Fruit fly (Drosophila melanogaster) whole organism, prepupa: ENCODE measurements around the gene CG14190.

Experiments
- CG10631 ChIP-seq: fragments of 200-800 bp; sonication (Bioruptor generic); optimal IDR thresholded peaks from 2 replicates; lab custom pipeline; 2016; ENCODE audit warnings: missing biosample characterization, missing genetic modification characterization
- CG10669 ChIP-seq: fragments of 200-800 bp; sonication (Bioruptor generic); optimal IDR thresholded peaks from 3 replicates; lab custom pipeline; 2018; ENCODE audit warnings: missing biosample characterization, mild to moderate bottlenecking, missing genetic modification characterization, moderate library complexity
- CG15336 ChIP-seq: fragments of 200-800 bp; sonication (Bioruptor generic); IDR thresholded peaks from 2 replicates; pipeline ENCODE4 v1.3.6; 2022; ENCODE audit warnings: missing biosample characterization, missing genetic modification characterization
- CG16779 ChIP-seq: fragments of 200-800 bp; sonication (Bioruptor generic); optimal IDR thresholded peaks from 3 replicates; lab custom pipeline; 2017; ENCODE audit warnings: missing biosample characterization, mild to moderate bottlenecking, missing genetic modification characterization
- CG3032 ChIP-seq: fragments of 200-800 bp; optimal IDR thresholded peaks from 2 replicates; lab custom pipeline; 2019; ENCODE audit warnings: missing biosample characterization, mild to moderate bottlenecking, missing genetic modification characterization, moderate library complexity
- CG32006 ChIP-seq: fragments of 200-800 bp; sonication (Bioruptor generic); optimal IDR thresholded peaks from 3 replicates; lab custom pipeline; 2017; ENCODE audit warnings: missing biosample characterization, mild to moderate bottlenecking, missing genetic modification characterization
- CG3919 ChIP-seq: fragments of 200-800 bp; sonication (Bioruptor generic); optimal IDR thresholded peaks from 3 replicates; lab custom pipeline; 2016; ENCODE audit warnings: missing biosample characterization, missing genetic modification characterization
- CG4318 ChIP-seq: fragments of 200-800 bp; sonication (Bioruptor generic); optimal IDR thresholded peaks from 3 replicates; lab custom pipeline; 2017; ENCODE audit warnings: missing biosample characterization, mild to moderate bottlenecking, missing genetic modification characterization
- CG6276 ChIP-seq: fragments of 200-800 bp; sonication (Bioruptor generic); optimal IDR thresholded peaks from 2 replicates; lab custom pipeline; 2017; ENCODE audit warnings: missing biosample characterization, mild to moderate bottlenecking, missing genetic modification characterization
- CG6808 ChIP-seq: fragments of 200-800 bp; sonication (Bioruptor generic); optimal IDR thresholded peaks from 3 replicates; lab custom pipeline; 2017; ENCODE audit warnings: missing biosample characterization, missing genetic modification characterization, mild to moderate bottlenecking, moderate library complexity, missing genetic modification reagents
- CG6854 ChIP-seq: fragments of 200-800 bp; sonication (Bioruptor generic); optimal IDR thresholded peaks from 2 replicates; lab custom pipeline; 2017; ENCODE audit warnings: missing biosample characterization, mild to moderate bottlenecking, missing genetic modification characterization
- CG7368 ChIP-seq: fragments of 200-800 bp; sonication (Bioruptor generic); optimal IDR thresholded peaks from 3 replicates; lab custom pipeline; 2016; ENCODE audit warnings: missing biosample characterization, missing genetic modification characterization
- CG8119 ChIP-seq: fragments of 200-800 bp; sonication (Bioruptor generic); IDR thresholded peaks from 3 replicates; pipeline ENCODE4 v1.3.6; 2022; ENCODE audit warnings: missing biosample characterization, missing genetic modification characterization
- CG9139 ChIP-seq: fragments of 200-800 bp; sonication (Bioruptor generic); optimal IDR thresholded peaks from 3 replicates; lab custom pipeline; 2017; ENCODE audit warnings: missing biosample characterization, mild to moderate bottlenecking, missing genetic modification characterization
- Eip78C ChIP-seq: fragments of 200-800 bp; sonication (Bioruptor generic); peaks from one replicate; lab custom pipeline; 2016; ENCODE audit warnings: missing biosample characterization, missing genetic modification characterization
- Ets96B ChIP-seq: fragments of 200-800 bp; optimal IDR thresholded peaks from 2 replicates; lab custom pipeline; 2019; ENCODE audit warnings: missing biosample characterization, mild to moderate bottlenecking, missing genetic modification characterization, moderate library complexity
- Gug ChIP-seq: fragments of 200-800 bp; sonication (Bioruptor generic); IDR thresholded peaks from 2 replicates; pipeline ENCODE4 v1.3.6; 2022; ENCODE audit warnings: missing biosample characterization, missing genetic modification characterization
- Hr4 ChIP-seq: fragments of 200-800 bp; sonication (Bioruptor generic); optimal IDR thresholded peaks from 3 replicates; lab custom pipeline; 2016; ENCODE audit warnings: missing biosample characterization, missing genetic modification characterization
- OdsH ChIP-seq: fragments of 200-800 bp; sonication (Bioruptor generic); optimal IDR thresholded peaks from 3 replicates; lab custom pipeline; 2016; ENCODE audit warnings: missing biosample characterization, missing genetic modification characterization
- Sox102F ChIP-seq: fragments of 200-800 bp; sonication (Bioruptor generic); optimal IDR thresholded peaks from 2 replicates; lab custom pipeline; 2016; ENCODE audit warnings: missing biosample characterization, mild to moderate bottlenecking, missing genetic modification characterization
- Sox14 ChIP-seq: fragments of 200-800 bp; sonication (Bioruptor generic); optimal IDR thresholded peaks from 3 replicates; lab custom pipeline; 2016; ENCODE audit warnings: missing biosample characterization, missing genetic modification characterization
- achi ChIP-seq: fragments of 200-800 bp; sonication (Bioruptor generic); optimal IDR thresholded peaks from 3 replicates; lab custom pipeline; 2016; ENCODE audit warnings: missing biosample characterization, missing genetic modification characterization
- dsx ChIP-seq: fragments of 200-800 bp; optimal IDR thresholded peaks from 3 replicates; lab custom pipeline; 2019; ENCODE audit warnings: missing biosample characterization, mild to moderate bottlenecking, missing genetic modification characterization, moderate library complexity; ENCODE audit not compliant: poor library complexity, severe bottlenecking
- eg ChIP-seq: fragments of 200-800 bp; sonication (Bioruptor generic); IDR thresholded peaks from 3 replicates; pipeline ENCODE4 v1.3.6; 2022; ENCODE audit warnings: missing biosample characterization, missing genetic modification characterization
- fd59A ChIP-seq: fragments of 200-800 bp; sonication (Bioruptor generic); optimal IDR thresholded peaks from 2 replicates; lab custom pipeline; 2017; ENCODE audit warnings: missing biosample characterization, mild to moderate bottlenecking, missing genetic modification characterization, missing genetic modification reagents
- pdm3 ChIP-seq: fragments of 200-800 bp; sonication (Bioruptor generic); optimal IDR thresholded peaks from 3 replicates; lab custom pipeline; 2016; ENCODE audit warnings: missing biosample characterization, missing genetic modification characterization
- salr ChIP-seq, 2 experiments: fragments of 200-800 bp; sonication (Bioruptor generic); optimal IDR thresholded peaks; 3 replicates each; lab custom pipeline; 2016 to 2018; ENCODE audit warnings: missing biosample characterization in 2 of 2, missing genetic modification characterization in 2 of 2, mild to moderate bottlenecking in 1 of 2
- svp ChIP-seq: fragments of 200-800 bp; sonication (Bioruptor generic); peaks from one replicate; lab custom pipeline; 2016; ENCODE audit warnings: missing biosample characterization, missing genetic modification characterization
- vri ChIP-seq: fragments of 200-800 bp; sonication (Bioruptor generic); optimal IDR thresholded peaks from 3 replicates; lab custom pipeline; 2016; ENCODE audit warnings: missing biosample characterization, mild to moderate bottlenecking, missing genetic modification characterization

Gene CG14190

DNA sequence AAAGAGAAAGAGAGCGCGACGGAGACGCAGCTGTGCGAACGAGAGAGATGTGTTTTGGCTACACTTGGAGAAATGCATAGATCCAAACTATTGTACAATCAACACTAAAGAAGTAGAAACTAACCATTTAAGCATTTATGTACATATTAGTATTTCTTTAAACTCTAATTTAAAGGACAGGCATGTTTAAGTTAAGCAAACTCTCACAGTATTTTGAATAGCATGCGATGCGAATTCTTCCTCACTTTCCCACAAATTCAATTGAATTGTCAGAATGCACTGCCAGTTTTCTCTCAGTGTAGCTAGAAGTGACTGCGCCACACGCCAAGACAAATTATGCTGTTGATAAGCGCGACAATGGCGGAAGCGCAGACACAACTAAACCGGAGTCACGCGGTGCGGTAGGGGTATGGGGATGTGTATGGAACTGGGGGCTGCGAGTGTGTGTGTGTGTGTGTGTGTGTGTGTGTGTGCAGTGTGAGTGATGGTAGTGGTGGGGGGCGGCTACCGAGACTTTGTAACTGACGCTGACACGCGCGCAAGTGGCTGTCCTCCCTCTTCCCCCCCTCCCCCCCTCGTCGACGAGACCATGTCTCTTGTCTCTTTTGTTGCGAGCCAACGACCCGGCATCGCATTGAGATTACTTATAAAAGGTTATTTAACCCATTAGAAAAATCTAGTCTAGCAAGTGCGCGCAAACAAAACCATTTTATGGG lies 50.3 kb downstream of the CG14190 start:
- peak in 1 of 2 experiments; percentile 14 for TF ChIP-seq salr (GFP tag; optimal IDR thresholded peaks at IDR 0.05; lab: Kevin White, UChicago)
- TF ChIP-seq CG3919 (GFP tag; lab: Kevin White, UChicago): peak; percentile 23
- TF ChIP-seq CG32006 (GFP tag; lab: Kevin White, UChicago): peak; percentile 73
- TF ChIP-seq CG4318 (GFP tag; lab: Kevin White, UChicago): peak; percentile 49
- peak; percentile 31 for TF ChIP-seq Sox14
- peak; percentile 45; the same call in 1 of the 3 replicates for TF ChIP-seq eg
- peak; percentile 16 for TF ChIP-seq CG10669 (GFP tag; lab: Kevin White, UChicago)
- TF ChIP-seq CG8119: peak; percentile 62; the same call in 2 of the 3 replicates
- peak; percentile 13 for TF ChIP-seq CG3032
- peak; percentile 6 for TF ChIP-seq CG6808
- peak; percentile 18 for TF ChIP-seq achi
- TF ChIP-seq Ets96B: peak; percentile 17
- TF ChIP-seq CG15336 (GFP tag; lab: Robert Waterston, UW): peak; percentile 44
- TF ChIP-seq svp (GFP tag; lab: Kevin White, UChicago): peak; percentile 53
- peak; percentile 7 for TF ChIP-seq dsx
- TF ChIP-seq Gug (GFP tag; lab: Robert Waterston, UW): 0 out of 2 replicates have a peak, but pooled peaks have one; percentile 11
- TF ChIP-seq CG9139 (GFP tag; lab: Kevin White, UChicago): no peak
- TF ChIP-seq CG16779: no peak
- TF ChIP-seq Sox102F (GFP tag; lab: Kevin White, UChicago): no peak
- peak; percentile 14 for TF ChIP-seq fd59A (GFP tag; lab: Kevin White, UChicago)
- TF ChIP-seq Eip78C (GFP tag; lab: Kevin White, UChicago): peak; percentile 63
- TF ChIP-seq CG7368 (GFP tag; lab: Kevin White, UChicago): no peak
- TF ChIP-seq pdm3 (GFP tag; lab: Kevin White, UChicago): peak; percentile 18
- no peak for TF ChIP-seq CG6854 (GFP tag; lab: Kevin White, UChicago)
- peak; percentile 4 for TF ChIP-seq Hr4 (GFP tag; lab: Kevin White, UChicago)
- peak; percentile 27 for TF ChIP-seq OdsH (GFP tag; lab: Kevin White, UChicago)
- peak; percentile 45 for TF ChIP-seq CG6276 (GFP tag; lab: Kevin White, UChicago)
- TF ChIP-seq vri (GFP tag; lab: Kevin White, UChicago): no peak
- peak; percentile 36 for TF ChIP-seq CG10631 (GFP tag; lab: Kevin White, UChicago)
